Worm (Caenorhabditis elegans) whole organism, L4/young adult: Measurements from ENCODE around the gene Y5F2A.4.

Experiments
- W03F9.2 ChIP-seq: fragments of 150-350 bp; optimal IDR thresholded peaks from 2 replicates; lab custom pipeline; 2014; ENCODE audit warnings: missing biosample characterization, missing genetic modification characterization
- dao-5 ChIP-seq: sonication (generic microtip); optimal IDR thresholded peaks from 2 replicates; lab custom pipeline; 2016; ENCODE audit warnings: missing genotype, missing genetic modification characterization, moderate library complexity, missing compliant biosample characterization
- him-1 ChIP-seq: sonication (generic microtip); optimal IDR thresholded peaks from 2 replicates; lab custom pipeline; 2016; ENCODE audit warnings: missing genotype, missing genetic modification reagents, missing genetic modification characterization, missing compliant biosample characterization

- TF ChIP-seq him-1 (no peak), dao-5 (tag; lab: Kevin White, UChicago) (no peak), W03F9.2 (tag; lab: Kevin White, UChicago) (no peak)
These were observed 49.0 kb downstream of the Y5F2A.4 start, which contains the start of gene hrg-5 for ce11 chrIV:11029412-11029811.
